Worm (Caenorhabditis elegans) whole organism, L2 larva: ENCODE results near the gene mam-7.

ENCODE experiments used
- alr-1 ChIP-seq: fragments of 150-350 bp; optimal IDR thresholded peaks from 2 replicates; lab custom pipeline; 2014; ENCODE audit warnings: missing biosample characterization, missing genetic modification characterization
- dmd-4 ChIP-seq: sonication (generic microtip); optimal IDR thresholded peaks from 2 replicates; lab custom pipeline; 2017; ENCODE audit warnings: missing biosample characterization, missing genetic modification characterization
- elt-1 ChIP-seq: fragments of 150-350 bp; optimal IDR thresholded peaks from 2 replicates; lab custom pipeline; 2014; ENCODE audit warnings: missing biosample characterization, missing genetic modification characterization
- nhr-77 ChIP-seq: fragments of 150-350 bp; optimal IDR thresholded peaks from 2 replicates; lab custom pipeline; 2014; ENCODE audit warnings: missing biosample characterization, missing genetic modification characterization
- snpc-4 ChIP-seq: fragments of 150-350 bp; optimal IDR thresholded peaks from 2 replicates; lab custom pipeline; 2014; ENCODE audit warnings: missing biosample characterization, missing genetic modification characterization
- unc-62 ChIP-seq: fragments of 150-350 bp; optimal IDR thresholded peaks from 2 replicates; lab custom pipeline; 2014; ENCODE audit warnings: missing biosample characterization, missing genetic modification reagents, missing genetic modification characterization

- TF ChIP-seq elt-1 (tag; lab: Kevin White, UChicago) (no peak), snpc-4 (tag; lab: Kevin White, UChicago) (no peak), unc-62 (GFP tag; lab: Kevin White, UChicago) (no peak), nhr-77 (no peak), alr-1 (no peak), dmd-4 (tag; lab: Kevin White, UChicago) (no peak)
Measured at ce11 chrIII:9944723-9945122, 51.8 kb downstream of the mam-7 start, which contains the start of gene gln-2.
